Worm (Caenorhabditis elegans): ENCODE data around the gene sbp-1.

sbp-1 gene

DNA sequence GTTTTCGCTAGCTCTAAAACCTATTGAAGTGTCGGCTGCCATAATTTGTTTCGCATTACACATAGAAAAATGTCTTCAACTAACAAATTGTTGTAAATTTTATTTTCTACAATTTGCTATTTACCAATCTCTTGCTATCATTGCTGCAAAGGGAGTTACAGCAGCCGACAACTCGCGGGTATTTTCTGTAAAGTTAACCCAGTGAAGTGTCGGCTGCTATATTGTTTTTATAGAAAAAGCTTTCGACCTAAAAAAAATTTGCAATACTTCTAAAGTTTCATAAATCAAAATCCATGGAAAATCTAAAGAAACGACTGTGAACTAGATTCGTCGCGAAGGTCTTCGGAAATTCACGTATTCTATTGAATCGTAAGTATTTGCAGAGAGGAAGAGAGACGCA is 63.5 kb downstream of the sbp-1 start:
- peak; percentile 58 for TF ChIP-seq snpc-4 (tag; optimal IDR thresholded peaks at IDR 0.05)
- no peak for TF ChIP-seq ama-1 (optimal IDR thresholded peaks at IDR 0.05)

DNA sequence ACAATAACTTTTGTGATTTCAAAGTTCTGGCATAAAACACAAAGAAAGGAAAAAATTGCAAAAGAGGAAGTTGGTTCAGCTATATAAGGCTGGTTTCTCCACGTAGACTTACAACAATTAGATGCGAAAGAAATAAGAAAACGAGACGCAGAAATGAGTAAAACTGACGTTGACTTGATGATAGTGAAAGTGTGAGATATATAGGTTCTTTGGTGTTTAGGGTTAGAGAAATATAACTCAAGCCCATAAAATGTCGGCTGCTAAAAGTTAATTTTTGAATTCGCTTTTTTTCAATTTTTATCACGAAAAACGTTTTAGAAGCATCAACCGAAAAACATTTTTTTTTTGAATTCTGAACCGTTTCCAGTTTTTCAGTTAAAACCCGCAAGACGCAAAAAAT is 63.9 kb downstream of the sbp-1 start:
- TF ChIP-seq nhr-25 (tag; optimal IDR thresholded peaks at IDR 0.05) = peak; percentile 43
- TF ChIP-seq nhr-12 (tag; optimal IDR thresholded peaks at IDR 0.05) = no peak
- TF ChIP-seq ama-1 (optimal IDR thresholded peaks at IDR 0.05) = no peak
- no peak for TF ChIP-seq ceh-28 (tag; optimal IDR thresholded peaks at IDR 0.05)
- TF ChIP-seq skn-1 (tag; optimal IDR thresholded peaks at IDR 0.05) = no peak
- TF ChIP-seq lin-39 (tag; optimal IDR thresholded peaks at IDR 0.05) = no peak
- peak; percentile 50 for TF ChIP-seq snpc-4 (tag; optimal IDR thresholded peaks at IDR 0.05)
- peak; percentile 0 for TF ChIP-seq nhr-11 (tag; optimal IDR thresholded peaks at IDR 0.05)

All from whole organism, L3 larva.